Fruit fly (Drosophila melanogaster) whole organism, embryonic: Measurements from ENCODE around the gene Pgant8.

ENCODE experiments used
- C15 ChIP-seq: fragments of 200-800 bp; sonication (Bioruptor generic); IDR thresholded peaks from 3 replicates; pipeline ENCODE4 v1.3.6; 2022; ENCODE audit warnings: missing biosample characterization, missing genetic modification characterization
- CG10543 ChIP-seq: fragments of 200-800 bp; sonication (Bioruptor generic); optimal IDR thresholded peaks from 3 replicates; lab custom pipeline; 2017; ENCODE audit warnings: missing biosample characterization, mild to moderate bottlenecking, missing genetic modification characterization, moderate library complexity
- CG10979 ChIP-seq: fragments of 200-800 bp; sonication (Bioruptor generic); optimal IDR thresholded peaks from 2 replicates; lab custom pipeline; 2018; ENCODE audit warnings: missing biosample characterization, mild to moderate bottlenecking, missing genetic modification characterization, moderate library complexity
- CG12236 ChIP-seq: fragments of 200-800 bp; sonication (Bioruptor generic); optimal IDR thresholded peaks from 2 replicates; lab custom pipeline; 2016; ENCODE audit warnings: missing biosample characterization, missing genetic modification characterization
- CG12659 ChIP-seq: fragments of 200-800 bp; sonication (Bioruptor generic); optimal IDR thresholded peaks from 3 replicates; lab custom pipeline; 2017; ENCODE audit warnings: mild to moderate bottlenecking, missing biosample characterization, missing genetic modification reagents, missing genetic modification characterization
- CG15011 ChIP-seq: fragments of 200-800 bp; sonication (Bioruptor generic); optimal IDR thresholded peaks from 3 replicates; lab custom pipeline; 2018; ENCODE audit warnings: missing biosample characterization, mild to moderate bottlenecking, missing genetic modification characterization
- CG16813 ChIP-seq: fragments of 200-800 bp; sonication (Bioruptor generic); IDR thresholded peaks from 3 replicates; pipeline ENCODE4 v1.3.6; 2022; ENCODE audit warnings: missing biosample characterization, missing genetic modification characterization; ENCODE audit not compliant: partially characterized antibody
- CG17361 ChIP-seq: fragments of 200-800 bp; sonication (Bioruptor generic); IDR thresholded peaks from 3 replicates; pipeline ENCODE4 v1.3.6; 2022; ENCODE audit warnings: missing biosample characterization, missing genetic modification characterization
- CG2889 ChIP-seq: fragments of 200-800 bp; sonication (Bioruptor generic); IDR thresholded peaks from 3 replicates; pipeline ENCODE4 v1.3.6; 2022; ENCODE audit warnings: missing biosample characterization, missing genetic modification characterization
- CG31388 ChIP-seq: fragments of 200-800 bp; sonication (Bioruptor generic); optimal IDR thresholded peaks from 2 replicates; lab custom pipeline; 2016; ENCODE audit warnings: missing biosample characterization, missing genetic modification characterization
- CG33557 ChIP-seq: fragments of 200-800 bp; sonication (Bioruptor generic); optimal IDR thresholded peaks from 2 replicates; lab custom pipeline; 2019; ENCODE audit warnings: missing biosample characterization, mild to moderate bottlenecking, missing genetic modification characterization, moderate library complexity
- CG4424 ChIP-seq: fragments of 200-800 bp; sonication (Bioruptor generic); optimal IDR thresholded peaks from 3 replicates; lab custom pipeline; 2016; ENCODE audit warnings: missing biosample characterization, missing genetic modification characterization
- CG7745 ChIP-seq: fragments of 200-800 bp; sonication (Bioruptor generic); optimal IDR thresholded peaks from 2 replicates; lab custom pipeline; 2018; ENCODE audit warnings: missing biosample characterization, mild to moderate bottlenecking, missing genetic modification characterization, moderate library complexity
- CG8281 ChIP-seq: fragments of 200-800 bp; sonication (Bioruptor generic); optimal IDR thresholded peaks from 2 replicates; lab custom pipeline; 2018; ENCODE audit warnings: missing biosample characterization, mild to moderate bottlenecking, missing genetic modification characterization, moderate library complexity
- CG9797 ChIP-seq: fragments of 200-800 bp; sonication (Bioruptor generic); optimal IDR thresholded peaks from 3 replicates; lab custom pipeline; 2018; ENCODE audit warnings: missing biosample characterization, mild to moderate bottlenecking, missing genetic modification characterization
- Doc3 ChIP-seq: fragments of 200-800 bp; sonication (Bioruptor generic); IDR thresholded peaks from 3 replicates; pipeline ENCODE4 v1.3.6; 2022; ENCODE audit warnings: missing biosample characterization, missing genetic modification characterization; ENCODE audit not compliant: partially characterized antibody
- Dref ChIP-seq: fragments of 200-800 bp; sonication (Bioruptor generic); IDR thresholded peaks from 2 replicates; pipeline ENCODE4 v1.3.6; 2022; ENCODE audit warnings: missing biosample characterization, missing genetic modification characterization
- Fer1 ChIP-seq: fragments of 200-800 bp; sonication (Bioruptor generic); optimal IDR thresholded peaks from 2 replicates; lab custom pipeline; 2017; ENCODE audit warnings: missing biosample characterization, mild to moderate bottlenecking, missing genetic modification characterization
- Lim3 ChIP-seq: fragments of 200-800 bp; sonication (Bioruptor generic); IDR thresholded peaks from 2 replicates; pipeline ENCODE4 v1.3.6; 2022; ENCODE audit warnings: missing biosample characterization, missing genetic modification characterization
- MBD-R2 ChIP-seq: fragments of 200-800 bp; sonication (Bioruptor generic); IDR thresholded peaks from 2 replicates; pipeline ENCODE4 v1.3.6; 2022; ENCODE audit warnings: missing biosample characterization, missing genetic modification characterization
- Myb ChIP-seq: fragments of 200-800 bp; sonication (Bioruptor generic); optimal IDR thresholded peaks from 2 replicates; lab custom pipeline; 2016; ENCODE audit warnings: missing biosample characterization, missing genetic modification characterization
- Neu2 ChIP-seq: fragments of 200-800 bp; sonication (Bioruptor generic); optimal IDR thresholded peaks from 3 replicates; lab custom pipeline; 2016; ENCODE audit warnings: missing biosample characterization, missing genetic modification characterization, borderline replicate concordance
- Rx ChIP-seq: fragments of 200-800 bp; sonication (Bioruptor generic); IDR thresholded peaks from 2 replicates; pipeline ENCODE4 v1.3.6; 2022; ENCODE audit warnings: missing biosample characterization, missing genetic modification characterization
- Sox102F ChIP-seq: fragments of 200-800 bp; sonication (Bioruptor generic); optimal IDR thresholded peaks from 2 replicates; lab custom pipeline; 2018; ENCODE audit warnings: missing biosample characterization, mild to moderate bottlenecking, missing genetic modification characterization, moderate library complexity
- TFAM ChIP-seq: fragments of 200-800 bp; sonication (Bioruptor generic); optimal IDR thresholded peaks from 2 replicates; lab custom pipeline; 2017; ENCODE audit warnings: missing biosample characterization, missing genetic modification characterization, inconsistent platforms
- Xrp1 ChIP-seq: fragments of 200-800 bp; sonication (Bioruptor generic); IDR thresholded peaks from 2 replicates; pipeline ENCODE4 v1.3.6; 2022; ENCODE audit warnings: missing biosample characterization, missing genetic modification characterization
- bigmax ChIP-seq: fragments of 200-800 bp; sonication (Bioruptor generic); optimal IDR thresholded peaks from 2 replicates; lab custom pipeline; 2018; ENCODE audit warnings: missing biosample characterization, mild to moderate bottlenecking, missing genetic modification characterization
- chif ChIP-seq, 2 experiments: fragments of 200-800 bp; sonication (Bioruptor generic); optimal IDR thresholded peaks; 3 replicates each; lab custom pipeline; 2016; ENCODE audit warnings: missing biosample characterization in 2 of 2, missing genetic modification characterization in 2 of 2
- chinmo ChIP-seq: fragments of 200-800 bp; sonication (Bioruptor generic); IDR thresholded peaks from 4 replicates; pipeline ENCODE4 v1.3.6; 2022; ENCODE audit warnings: missing biosample characterization, missing genetic modification characterization; ENCODE audit not compliant: partially characterized antibody
- dmrt11E ChIP-seq: fragments of 200-800 bp; sonication (Bioruptor generic); optimal IDR thresholded peaks from 3 replicates; lab custom pipeline; 2018; ENCODE audit warnings: missing biosample characterization, mild to moderate bottlenecking, missing genetic modification characterization, moderate library complexity
- dysf ChIP-seq: fragments of 200-800 bp; sonication (Bioruptor generic); IDR thresholded peaks from 3 replicates; pipeline ENCODE4 v1.3.6; 2022; ENCODE audit warnings: missing biosample characterization, missing genetic modification characterization
- emc ChIP-seq: fragments of 200-800 bp; sonication (Bioruptor generic); optimal IDR thresholded peaks from 2 replicates; lab custom pipeline; 2016; ENCODE audit warnings: missing biosample characterization, missing genetic modification characterization
- fd102C ChIP-seq: fragments of 200-800 bp; sonication (Bioruptor generic); optimal IDR thresholded peaks from 2 replicates; lab custom pipeline; 2018; ENCODE audit warnings: missing biosample characterization, mild to moderate bottlenecking, missing genetic modification characterization, moderate library complexity
- ind ChIP-seq: fragments of 200-800 bp; sonication (Bioruptor generic); optimal IDR thresholded peaks from 3 replicates; lab custom pipeline; 2016; ENCODE audit warnings: missing biosample characterization, missing genetic modification characterization
- jigr1 ChIP-seq: fragments of 200-800 bp; sonication (Bioruptor generic); IDR thresholded peaks from 3 replicates; pipeline ENCODE4 v1.3.6; 2022; ENCODE audit warnings: missing biosample characterization, missing genetic modification characterization
- lov ChIP-seq, 2 experiments: fragments of 200-800 bp in 1 of 2; fragments of >200 bp in 1 of 2; sonication (Bioruptor generic) in 1 of 2; IDR thresholded peaks in 1 of 2; optimal IDR thresholded peaks in 1 of 2; 2 replicates in 1 of 2; 3 replicates in 1 of 2; pipeline versions ENCODE4 v1.3.6 to Lab custom; 2017 to 2022; ENCODE audit warnings: missing biosample characterization in 1 of 2, missing genetic modification characterization in 1 of 2
- mirr ChIP-seq: fragments of 200-800 bp; sonication (Bioruptor generic); optimal IDR thresholded peaks from 3 replicates; lab custom pipeline; 2018; ENCODE audit warnings: missing biosample characterization, mild to moderate bottlenecking, missing genetic modification characterization
- odd ChIP-seq: fragments of 200-800 bp; sonication (Bioruptor generic); optimal IDR thresholded peaks from 2 replicates; lab custom pipeline; 2017; ENCODE audit warnings: missing biosample characterization, mild to moderate bottlenecking, missing genetic modification characterization
- org-1 ChIP-seq: fragments of 200-800 bp; sonication (Bioruptor generic); optimal IDR thresholded peaks from 2 replicates; lab custom pipeline; 2017; ENCODE audit warnings: missing biosample characterization, missing genetic modification characterization
- pho ChIP-seq: fragments of 200-800 bp; sonication (Bioruptor generic); optimal IDR thresholded peaks from 2 replicates; lab custom pipeline; 2016; ENCODE audit warnings: missing biosample characterization, missing genetic modification characterization
- psq ChIP-seq: fragments of 200-800 bp; sonication (Bioruptor generic); optimal IDR thresholded peaks from 2 replicates; lab custom pipeline; 2017; ENCODE audit warnings: missing biosample characterization, missing genetic modification characterization
- sd ChIP-seq: fragments of 200-800 bp; sonication (Bioruptor generic); optimal IDR thresholded peaks from 3 replicates; lab custom pipeline; 2018; ENCODE audit warnings: missing biosample characterization, mild to moderate bottlenecking, missing genetic modification characterization, moderate library complexity
- sna ChIP-seq: fragments of 200-800 bp; sonication (Bioruptor generic); IDR thresholded peaks from 2 replicates; pipeline ENCODE4 v1.3.6; 2022; ENCODE audit warnings: missing biosample characterization, missing genetic modification characterization; ENCODE audit not compliant: partially characterized antibody
- stc ChIP-seq: fragments of 200-800 bp; sonication (Bioruptor generic); IDR thresholded peaks from 2 replicates; pipeline ENCODE4 v1.3.6; 2022; ENCODE audit warnings: missing biosample characterization, missing genetic modification characterization
- tna ChIP-seq: fragments of 200-800 bp; sonication (Bioruptor generic); IDR thresholded peaks from 2 replicates; pipeline ENCODE4 v1.3.6; 2022; ENCODE audit warnings: missing biosample characterization, missing genetic modification characterization; ENCODE audit not compliant: partially characterized antibody
- toy ChIP-seq: fragments of 200-800 bp; sonication (Bioruptor generic); IDR thresholded peaks from 2 replicates; pipeline ENCODE4 v1.3.6; 2022; ENCODE audit warnings: missing biosample characterization, missing genetic modification characterization
- unpg ChIP-seq: fragments of 200-800 bp; sonication (Bioruptor generic); optimal IDR thresholded peaks from 3 replicates; lab custom pipeline; 2018; ENCODE audit warnings: missing biosample characterization, mild to moderate bottlenecking, missing genetic modification characterization, moderate library complexity
- zfh2 ChIP-seq: fragments of 200-800 bp; sonication (Bioruptor generic); optimal IDR thresholded peaks from 2 replicates; lab custom pipeline; 2016; ENCODE audit warnings: missing biosample characterization, missing genetic modification characterization

Gene Pgant8

dm6 chr3L:15690711-15691591 is 7.3 kb downstream of the Pgant8 start (continued):
- TF ChIP-seq CG12659 (GFP tag; lab: Kevin White, UChicago) = peak; percentile 4
- TF ChIP-seq sna (GFP tag; lab: Robert Waterston, UW) = no peak
- TF ChIP-seq Fer1 (GFP tag; lab: Kevin White, UChicago) = peak; percentile 37
- no peak for TF ChIP-seq CG31388 (GFP tag; lab: Kevin White, UChicago)
- TF ChIP-seq Sox102F (GFP tag; lab: Kevin White, UChicago) = peak; percentile 15
- TF ChIP-seq odd (GFP tag; lab: Kevin White, UChicago) = peak; percentile 31
- TF ChIP-seq Neu2 (GFP tag; lab: Kevin White, UChicago) = no peak
- peak; percentile 86 for TF ChIP-seq CG10979 (tag; lab: Kevin White, UChicago)
- TF ChIP-seq Xrp1 (GFP tag; lab: Robert Waterston, UW) = no peak; the same call in 1 of the 2 replicates
- peak; percentile 28 for TF ChIP-seq CG10543 (GFP tag; lab: Kevin White, UChicago)
- no peak for TF ChIP-seq pho (GFP tag; lab: Kevin White, UChicago)
- TF ChIP-seq Dref (GFP tag; lab: Robert Waterston, UW) = no peak
- 0 out of 3 replicates have a peak, but pooled peaks have one; percentile 21 for TF ChIP-seq dysf (GFP tag; lab: Robert Waterston, UW)
- TF ChIP-seq TFAM = no peak
- no peak for TF ChIP-seq toy (GFP tag; lab: Robert Waterston, UW)
- no peak for TF ChIP-seq CG7745
- no peak for TF ChIP-seq psq (GFP tag; lab: Kevin White, UChicago)
- no peak for TF ChIP-seq Rx
- peak; percentile 54 for TF ChIP-seq dmrt11E
- no peak for TF ChIP-seq chinmo (GFP tag; lab: Robert Waterston, UW)
- peak; percentile 11 for TF ChIP-seq ind (GFP tag; lab: Kevin White, UChicago)
- TF ChIP-seq zfh2 (GFP tag; lab: Kevin White, UChicago) = no peak
- no peak for TF ChIP-seq CG2889 (GFP tag; lab: Robert Waterston, UW)
- no peak for TF ChIP-seq Lim3 (GFP tag; lab: Robert Waterston, UW)
- no peak for TF ChIP-seq jigr1 (GFP tag; lab: Robert Waterston, UW)
- TF ChIP-seq CG8281 (tag; lab: Kevin White, UChicago) = no peak
- no peak for TF ChIP-seq tna (GFP tag; lab: Robert Waterston, UW)
- TF ChIP-seq CG4424 (GFP tag; lab: Kevin White, UChicago) = peak; percentile 40
- TF ChIP-seq fd102C = no peak
- no peak for TF ChIP-seq bigmax (GFP tag; lab: Kevin White, UChicago)
- TF ChIP-seq CG15011 (GFP tag; lab: Kevin White, UChicago) = peak; percentile 20
- peak; percentile 35 for TF ChIP-seq org-1 (GFP tag; lab: Kevin White, UChicago)
- TF ChIP-seq CG12236 (GFP tag; lab: Kevin White, UChicago) = no peak
- TF ChIP-seq CG9797 (GFP tag; lab: Kevin White, UChicago) = no peak
- TF ChIP-seq Doc3 = no peak
- TF ChIP-seq MBD-R2 (GFP tag; lab: Robert Waterston, UW) = no peak
- peak; percentile 51 for TF ChIP-seq sd (tag; lab: Kevin White, UChicago)
- TF ChIP-seq stc (GFP tag; lab: Robert Waterston, UW) = no peak
- no peak for TF ChIP-seq lov (optimal IDR thresholded peaks at IDR 0.05; lab: Kevin White, UChicago)
- TF ChIP-seq lov (GFP tag; IDR thresholded peaks at IDR 0.05; lab: Robert Waterston, UW) = no peak
- TF ChIP-seq C15 (GFP tag; lab: Robert Waterston, UW) = no peak
- TF ChIP-seq Myb (GFP tag; lab: Kevin White, UChicago) = no peak
- TF ChIP-seq unpg (GFP tag; lab: Kevin White, UChicago) = peak; percentile 67
- no peak for TF ChIP-seq CG16813
- TF ChIP-seq CG17361 (GFP tag; lab: Robert Waterston, UW) = peak; percentile 53; the same call in 1 of the 3 replicates
- TF ChIP-seq mirr (GFP tag; lab: Kevin White, UChicago) = peak; percentile 23
- TF ChIP-seq chif (GFP tag; optimal IDR thresholded peaks at IDR 0.05; lab: Kevin White, UChicago) = no peak
- no peak for TF ChIP-seq emc (GFP tag; lab: Kevin White, UChicago)
- peak; percentile 39 for TF ChIP-seq CG33557
